Worm (Caenorhabditis elegans): ENCODE data around the gene T24E12.6.

ce11 chrII:3803219-3803618, 41.7 kb upstream of the T24E12.6 start, which contains the start of gene ins-32:
- TF ChIP-seq med-1 (GFP tag; optimal IDR thresholded peaks at IDR 0.05; ENCODE audit: insufficient read depth) (no peak), ztf-23 (GFP tag; IDR thresholded peaks at IDR 0.05) (no peak), T22C8.4 (GFP tag; IDR thresholded peaks at IDR 0.05) (no peak), ref-1 (GFP tag; conservative IDR thresholded peaks at IDR 0.05) (no peak), tab-1 (GFP tag; IDR thresholded peaks at IDR 0.05) (no peak), cog-1 (tag; optimal IDR thresholded peaks at IDR 0.05) (no peak), klf-2 (GFP tag; conservative IDR thresholded peaks at IDR 0.05) (no peak), ztf-29 (GFP tag; IDR thresholded peaks at IDR 0.05) (no peak), flt-1 (GFP tag; IDR thresholded peaks at IDR 0.05) (no peak)

Data from whole organism, midembryonic.